Fruit fly (Drosophila melanogaster): ENCODE measurements around the gene djl.

dm6 chr3R:7061875-7062274 is 1.3 kb downstream of the djl start, which contains the start of gene Mst84B:
- TF ChIP-seq CTCF (optimal IDR thresholded peaks at IDR 0.05) (no peak), CG8478 (optimal IDR thresholded peaks at IDR 0.05) (no peak)

Measured in S2 (cell line).